Fruit fly (Drosophila melanogaster) whole organism, embryonic: ENCODE results near the gene CG42866.

Source experiments
- Aef1 ChIP-seq: fragments of 200-800 bp; sonication (Bioruptor generic); IDR thresholded peaks from 3 replicates; pipeline ENCODE4 v1.3.6; 2022; ENCODE audit warnings: missing biosample characterization, missing genetic modification characterization
- Atf3 ChIP-seq: fragments of 200-800 bp; sonication (Bioruptor generic); optimal IDR thresholded peaks from 3 replicates; lab custom pipeline; 2016; ENCODE audit warnings: missing biosample characterization, missing genetic modification characterization
- Awh ChIP-seq: fragments of 200-800 bp; sonication (Bioruptor generic); IDR thresholded peaks from 2 replicates; pipeline ENCODE4, ENCODE4 v1.3.6; 2022; ENCODE audit warnings: missing biosample characterization, missing genetic modification characterization
- CG10267 ChIP-seq: fragments of 200-800 bp; sonication (Bioruptor generic); optimal IDR thresholded peaks from 2 replicates; lab custom pipeline; 2018; ENCODE audit warnings: missing biosample characterization, mild to moderate bottlenecking, missing genetic modification characterization, moderate library complexity
- CG12071 ChIP-seq: fragments of 200-800 bp; sonication (Bioruptor generic); optimal IDR thresholded peaks from 3 replicates; lab custom pipeline; 2018; ENCODE audit warnings: missing biosample characterization, mild to moderate bottlenecking, missing genetic modification characterization
- CG1233 ChIP-seq: fragments of 200-800 bp; sonication (Bioruptor generic); optimal IDR thresholded peaks from 4 replicates; lab custom pipeline; 2018; ENCODE audit warnings: missing biosample characterization, mild to moderate bottlenecking, missing genetic modification characterization
- CG14014 ChIP-seq: fragments of 200-800 bp; sonication (Bioruptor generic); IDR thresholded peaks from 2 replicates; pipeline ENCODE4 v1.3.6; 2022; ENCODE audit warnings: missing biosample characterization, missing genetic modification characterization
- CG14710 ChIP-seq: fragments of 200-800 bp; sonication (Bioruptor generic); optimal IDR thresholded peaks from 3 replicates; lab custom pipeline; 2019; ENCODE audit warnings: missing biosample characterization, mild to moderate bottlenecking, missing genetic modification characterization, moderate library complexity
- CG15601 ChIP-seq: fragments of 200-800 bp; sonication (Bioruptor generic); optimal IDR thresholded peaks from 3 replicates; lab custom pipeline; 2019; ENCODE audit warnings: missing biosample characterization, mild to moderate bottlenecking, missing genetic modification characterization, moderate library complexity
- CG15696 ChIP-seq: fragments of 200-800 bp; sonication (Bioruptor generic); optimal IDR thresholded peaks from 2 replicates; lab custom pipeline; 2019; ENCODE audit warnings: missing biosample characterization, mild to moderate bottlenecking, missing genetic modification characterization, moderate library complexity
- CG17328 ChIP-seq: fragments of 200-800 bp; sonication (Bioruptor generic); IDR thresholded peaks from 2 replicates; pipeline ENCODE4 v1.3.6; 2022; ENCODE audit warnings: missing biosample characterization, missing genetic modification characterization
- CG17361 ChIP-seq: fragments of 200-800 bp; sonication (Bioruptor generic); IDR thresholded peaks from 3 replicates; pipeline ENCODE4 v1.3.6; 2022; ENCODE audit warnings: missing biosample characterization, missing genetic modification characterization
- CG2199 ChIP-seq: fragments of 200-800 bp; sonication (Bioruptor generic); IDR thresholded peaks from 3 replicates; pipeline ENCODE4 v1.3.6; 2022; ENCODE audit warnings: missing biosample characterization, missing genetic modification characterization
- CG3726 ChIP-seq: fragments of 200-800 bp; sonication (Bioruptor generic); IDR thresholded peaks from 3 replicates; pipeline ENCODE4, ENCODE4 v1.3.6; 2022; ENCODE audit warnings: missing biosample characterization, missing genetic modification characterization
- CG6813 ChIP-seq: fragments of 200-800 bp; sonication (Bioruptor generic); optimal IDR thresholded peaks from 2 replicates; lab custom pipeline; 2017; ENCODE audit warnings: missing biosample characterization, missing genetic modification characterization, mild to moderate bottlenecking, moderate library complexity, missing genetic modification reagents
- CG7745 ChIP-seq: fragments of 200-800 bp; sonication (Bioruptor generic); optimal IDR thresholded peaks from 2 replicates; lab custom pipeline; 2018; ENCODE audit warnings: missing biosample characterization, mild to moderate bottlenecking, missing genetic modification characterization, moderate library complexity
- Eip74EF ChIP-seq, 2 experiments: fragments of 200-800 bp in 1 of 2; fragments of >200 bp in 1 of 2; sonication (Bioruptor generic) in 1 of 2; optimal IDR thresholded peaks; 2 replicates each; lab custom pipeline; 2017 to 2019; ENCODE audit warnings: missing biosample characterization in 2 of 2, missing genetic modification characterization in 2 of 2, mild to moderate bottlenecking in 1 of 2, moderate library complexity in 1 of 2
- HLH3B ChIP-seq: fragments of 200-800 bp; sonication (Bioruptor generic); IDR thresholded peaks from 2 replicates; pipeline ENCODE4 v1.3.6; 2022; ENCODE audit warnings: missing biosample characterization, missing genetic modification characterization
- HLHmδ ChIP-seq: fragments of 200-800 bp; sonication (Bioruptor generic); optimal IDR thresholded peaks from 2 replicates; lab custom pipeline; 2018; ENCODE audit warnings: missing biosample characterization, mild to moderate bottlenecking, missing genetic modification characterization, moderate library complexity
- Hand ChIP-seq: fragments of 200-800 bp; sonication (Bioruptor generic); optimal IDR thresholded peaks from 2 replicates; lab custom pipeline; 2017; ENCODE audit warnings: mild to moderate bottlenecking, missing biosample characterization, missing genetic modification reagents, missing genetic modification characterization
- HmgD ChIP-seq: fragments of 200-800 bp; sonication (Bioruptor generic); optimal IDR thresholded peaks from 3 replicates; lab custom pipeline; 2016; ENCODE audit warnings: missing biosample characterization, missing genetic modification characterization
- Kr ChIP-seq: fragments of 200-800 bp; sonication (Bioruptor generic); optimal IDR thresholded peaks from 2 replicates; lab custom pipeline; 2017; ENCODE audit warnings: missing biosample characterization, mild to moderate bottlenecking, missing genetic modification characterization
- Med ChIP-seq: fragments of 200-800 bp; sonication (Bioruptor generic); peaks from one replicate; lab custom pipeline; 2016; ENCODE audit warnings: missing biosample characterization, missing genetic modification characterization, mild to moderate bottlenecking, inconsistent platforms, moderate library complexity
- Mrtf ChIP-seq: fragments of 200-800 bp; sonication (Bioruptor generic); IDR thresholded peaks from 3 replicates; pipeline ENCODE4 v1.3.6; 2022; ENCODE audit warnings: missing biosample characterization, missing genetic modification characterization
- NK7.1 ChIP-seq: fragments of 200-800 bp; sonication (Bioruptor generic); optimal IDR thresholded peaks from 3 replicates; lab custom pipeline; 2016; ENCODE audit warnings: missing biosample characterization, missing genetic modification characterization
- Sin3A ChIP-seq: fragments of >200 bp; optimal IDR thresholded peaks from 2 replicates; lab custom pipeline; 2018
- YL-1 ChIP-seq: fragments of 200-800 bp; sonication (Bioruptor generic); optimal IDR thresholded peaks from 3 replicates; lab custom pipeline; 2017; ENCODE audit warnings: missing biosample characterization, mild to moderate bottlenecking, missing genetic modification characterization
- al ChIP-seq: fragments of 200-800 bp; sonication (Bioruptor generic); IDR thresholded peaks from 2 replicates; pipeline ENCODE4 v1.3.6; 2022; ENCODE audit warnings: missing biosample characterization, missing genetic modification characterization
- ara ChIP-seq: fragments of 200-800 bp; sonication (Bioruptor generic); IDR thresholded peaks from 2 replicates; pipeline ENCODE4 v1.3.6; 2022; ENCODE audit warnings: missing biosample characterization, missing genetic modification characterization
- az2 ChIP-seq: fragments of 200-800 bp; sonication (Bioruptor generic); optimal IDR thresholded peaks from 3 replicates; lab custom pipeline; 2016; ENCODE audit warnings: missing biosample characterization, missing genetic modification characterization
- bsh ChIP-seq, 2 experiments: fragments of 200-800 bp; sonication (Bioruptor generic); optimal IDR thresholded peaks; 2 replicates each; lab custom pipeline; 2017 to 2018; ENCODE audit warnings: mild to moderate bottlenecking in 2 of 2, missing biosample characterization in 2 of 2, missing genetic modification characterization in 2 of 2, moderate library complexity in 1 of 2
- disco-r ChIP-seq: fragments of 200-800 bp; sonication (Bioruptor generic); optimal IDR thresholded peaks from 2 replicates; lab custom pipeline; 2016; ENCODE audit warnings: missing biosample characterization, missing genetic modification characterization
- eve ChIP-seq, 2 experiments: fragments of >200 bp; optimal IDR thresholded peaks; 2 replicates each; lab custom pipeline; 2017; ENCODE audit warnings: missing biosample characterization in 2 of 2, missing genetic modification characterization in 2 of 2
- fd64A ChIP-seq: fragments of 200-800 bp; sonication (Bioruptor generic); optimal IDR thresholded peaks from 3 replicates; lab custom pipeline; 2018; ENCODE audit warnings: missing biosample characterization, mild to moderate bottlenecking, missing genetic modification characterization
- fu2 ChIP-seq: fragments of 200-800 bp; sonication (Bioruptor generic); optimal IDR thresholded peaks from 2 replicates; lab custom pipeline; 2016; ENCODE audit warnings: missing biosample characterization, missing genetic modification characterization
- gcm ChIP-seq: fragments of 200-800 bp; sonication (Bioruptor generic); optimal IDR thresholded peaks from 2 replicates; lab custom pipeline; 2019; ENCODE audit warnings: missing biosample characterization, mild to moderate bottlenecking, missing genetic modification characterization, moderate library complexity
- kni ChIP-seq: fragments of 200-800 bp; sonication (Bioruptor generic); optimal IDR thresholded peaks from 3 replicates; lab custom pipeline; 2017; ENCODE audit warnings: mild to moderate bottlenecking, missing biosample characterization, missing genetic modification reagents, missing genetic modification characterization
- onecut ChIP-seq: fragments of 200-800 bp; sonication (Bioruptor generic); IDR thresholded peaks from 2 replicates; pipeline ENCODE4 v1.3.6; 2022; ENCODE audit warnings: missing biosample characterization, missing genetic modification characterization
- org-1 ChIP-seq: fragments of 200-800 bp; sonication (Bioruptor generic); optimal IDR thresholded peaks from 2 replicates; lab custom pipeline; 2017; ENCODE audit warnings: missing biosample characterization, missing genetic modification characterization
- prd ChIP-seq, 3 experiments: fragments of >200 bp in 2 of 3; fragments of 200-800 bp in 1 of 3; sonication (Bioruptor generic) in 1 of 3; optimal IDR thresholded peaks in 2 of 3; IDR thresholded peaks in 1 of 3; 2 replicates in 2 of 3; 3 replicates in 1 of 3; pipeline versions ENCODE4 v1.3.6 to Lab custom; 2017 to 2022; ENCODE audit warnings: missing biosample characterization in 1 of 3, missing genetic modification characterization in 1 of 3
- tll ChIP-seq, 2 experiments: fragments of 200-800 bp in 1 of 2; fragments of >200 bp in 1 of 2; sonication (Bioruptor generic) in 1 of 2; optimal IDR thresholded peaks; 2 replicates each; lab custom pipeline; 2017 to 2019; ENCODE audit warnings: missing biosample characterization in 2 of 2, missing genetic modification characterization in 2 of 2, mild to moderate bottlenecking in 1 of 2, moderate library complexity in 1 of 2
- twi ChIP-seq: fragments of 200-800 bp; optimal IDR thresholded peaks from 2 replicates; lab custom pipeline; 2019; ENCODE audit warnings: missing biosample characterization, mild to moderate bottlenecking, missing genetic modification characterization, moderate library complexity
- vnd ChIP-seq: fragments of 200-800 bp; sonication (Bioruptor generic); IDR thresholded peaks from 3 replicates; pipeline ENCODE4 v1.3.6; 2022; ENCODE audit warnings: missing biosample characterization, missing genetic modification characterization; ENCODE audit not compliant: partially characterized antibody
- vvl ChIP-seq: fragments of 200-800 bp; sonication (Bioruptor generic); IDR thresholded peaks from 2 replicates; pipeline ENCODE4 v1.3.6; 2022; ENCODE audit warnings: missing biosample characterization, missing genetic modification characterization
- zen ChIP-seq: fragments of 200-800 bp; sonication (Bioruptor generic); optimal IDR thresholded peaks from 3 replicates; lab custom pipeline; 2018; ENCODE audit warnings: missing biosample characterization, mild to moderate bottlenecking, missing genetic modification characterization, moderate library complexity

The CG42866 gene

DNA sequence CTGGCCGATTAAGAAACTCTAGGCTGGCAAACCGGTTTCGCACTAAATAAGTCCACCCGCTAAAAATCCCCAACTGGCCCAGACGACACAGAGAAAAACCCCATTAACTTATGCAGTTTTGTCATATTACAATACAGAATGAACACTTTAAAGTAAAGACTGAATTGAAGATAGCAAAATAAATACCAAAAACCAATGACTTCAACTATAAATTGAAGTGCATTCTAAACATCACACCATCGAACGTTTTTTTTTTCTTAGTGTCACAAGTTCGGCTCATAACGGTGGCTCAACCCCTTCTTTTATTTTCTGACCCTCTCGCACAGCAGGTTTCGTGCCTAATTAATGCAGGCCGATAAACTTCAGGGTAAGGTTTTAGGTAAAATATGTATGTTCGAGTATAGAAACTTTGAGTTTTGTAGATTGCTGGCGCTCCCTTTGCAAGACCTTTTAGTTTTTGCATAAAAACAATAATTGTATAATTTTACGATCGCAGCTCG lies 20.1 kb downstream of the CG42866 start (continued):
- TF ChIP-seq Mrtf (GFP tag; lab: Robert Waterston, UW) (peak; percentile 69; the same call in 1 of the 3 replicates), prd (optimal IDR thresholded peaks at IDR 0.05; lab: Kevin White, UChicago) (no peak), prd (GFP tag; IDR thresholded peaks at IDR 0.05; lab: Robert Waterston, UW) (peak; percentile 95), NK7.1 (peak; percentile 44), CG17328 (peak; percentile 89), CG14014 (GFP tag; lab: Robert Waterston, UW) (peak; percentile 91), al (GFP tag; lab: Robert Waterston, UW) (peak; percentile 93), HmgD (GFP tag; lab: Kevin White, UChicago) (peak; percentile 68), eve (GFP tag; optimal IDR thresholded peaks at IDR 0.05; lab: Kevin White, UChicago) (peak in 1 of 2 experiments; percentile 94), Atf3 (GFP tag; lab: Kevin White, UChicago) (peak; percentile 73), YL-1 (no peak)

DNA sequence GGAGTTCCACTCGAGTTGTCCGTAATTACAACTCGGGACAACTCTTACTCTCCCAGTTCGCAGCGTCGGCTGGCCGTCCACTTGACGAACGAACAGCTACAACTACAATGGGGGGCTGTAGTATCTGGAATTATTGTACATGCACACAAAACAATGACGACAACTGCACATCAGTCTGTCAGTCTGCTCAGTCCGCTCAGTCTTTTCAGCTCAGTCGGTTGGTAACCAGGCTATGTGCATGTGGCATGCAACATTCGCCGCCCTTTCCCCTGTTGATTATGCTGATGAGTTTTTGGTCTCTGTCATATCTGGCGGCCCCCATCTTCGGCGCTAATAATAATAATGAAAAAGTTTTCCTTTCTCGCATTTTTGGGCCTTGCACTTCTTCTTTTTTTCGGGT lies 21.4 kb downstream of the CG42866 start:
- TF ChIP-seq CG2199 (GFP tag; lab: Robert Waterston, UW) = 0 out of 3 replicates have a peak, but pooled peaks have one; percentile 74
- no peak for TF ChIP-seq Aef1 (GFP tag; lab: Robert Waterston, UW)
- TF ChIP-seq org-1 (GFP tag; lab: Kevin White, UChicago) = no peak
- TF ChIP-seq vnd (GFP tag; lab: Robert Waterston, UW) = 0 out of 3 replicates have a peak, but pooled peaks have one; percentile 32
- TF ChIP-seq CG10267 (tag; lab: Kevin White, UChicago) = no peak
- peak; percentile 50 for TF ChIP-seq kni (GFP tag; lab: Kevin White, UChicago)

DNA sequence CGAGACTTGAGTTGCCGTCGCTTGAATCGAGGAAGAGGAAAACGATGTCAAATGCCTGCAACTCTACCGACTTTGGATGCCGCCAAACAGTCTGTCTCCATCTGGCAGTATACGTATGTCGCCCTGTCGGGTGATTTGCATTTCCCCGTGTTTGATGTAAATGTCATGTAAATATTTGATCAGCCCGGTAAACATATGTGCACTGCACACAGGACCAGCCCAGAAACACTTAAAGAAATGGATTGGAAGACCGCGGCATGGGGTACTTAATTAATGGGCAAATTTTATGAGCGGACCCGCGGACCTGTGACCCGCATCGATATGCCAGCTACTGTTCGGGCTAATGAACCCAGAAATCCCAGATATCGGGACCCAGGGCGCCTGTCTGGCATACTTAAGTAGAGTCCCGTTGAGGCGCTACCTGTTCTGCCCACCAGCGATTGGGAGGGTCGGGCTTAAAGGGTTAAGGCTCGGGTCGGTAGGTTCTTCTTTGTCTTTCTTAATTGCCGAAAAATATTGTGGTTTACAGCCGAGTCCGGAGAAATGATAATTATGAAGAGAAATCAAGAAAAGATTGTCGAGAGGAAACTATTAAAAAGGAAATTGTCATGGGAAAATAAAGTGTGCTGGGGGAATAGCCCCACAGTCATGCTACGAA lies 23.6 kb downstream of the CG42866 start:
- TF ChIP-seq Kr (GFP tag; lab: Kevin White, UChicago) (peak; percentile 65), Sin3A (no peak), CG7745 (no peak), bsh (GFP tag; optimal IDR thresholded peaks at IDR 0.05; lab: Kevin White, UChicago) (no peak), onecut (GFP tag; lab: Robert Waterston, UW) (peak; percentile 37), CG6813 (GFP tag; lab: Kevin White, UChicago) (peak; percentile 43), fd64A (GFP tag; lab: Kevin White, UChicago) (peak; percentile 31), CG15601 (no peak), twi (peak; percentile 11), vvl (GFP tag; lab: Robert Waterston, UW) (peak; percentile 70; the same call in 1 of the 2 replicates), gcm (GFP tag; lab: Kevin White, UChicago) (peak; percentile 32), ara (peak; percentile 26; the same call in 1 of the 2 replicates), tll (GFP tag; optimal IDR thresholded peaks at IDR 0.05; lab: Kevin White, UChicago) (peak in 1 of 2 experiments; percentile 72), Awh (peak; percentile 80), kni (GFP tag; lab: Kevin White, UChicago) (peak; percentile 82), Eip74EF (GFP tag; optimal IDR thresholded peaks at IDR 0.05; lab: Kevin White, UChicago) (no peak), az2 (no peak), CG1233 (GFP tag; lab: Kevin White, UChicago) (peak; percentile 2), HLH3B (0 out of 2 replicates have a peak, but pooled peaks have one; percentile 9), disco-r (no peak), CG17361 (GFP tag; lab: Robert Waterston, UW) (no peak), fu2 (GFP tag; lab: Kevin White, UChicago) (no peak), Hand (GFP tag; lab: Kevin White, UChicago) (no peak), zen (tag; lab: Kevin White, UChicago) (peak; percentile 79), CG12071 (GFP tag; lab: Kevin White, UChicago) (peak; percentile 24), vnd (GFP tag; lab: Robert Waterston, UW) (no peak), HLHmδ (GFP tag; lab: Kevin White, UChicago) (peak; percentile 88), CG14710 (tag; lab: Kevin White, UChicago) (peak; percentile 10), CG3726 (GFP tag; lab: Robert Waterston, UW) (peak; percentile 25; the same call in 1 of the 3 replicates), Med (GFP tag; lab: Kevin White, UChicago) (peak; percentile 2), CG15696 (tag; lab: Kevin White, UChicago) (peak; percentile 35)
